Worm (Caenorhabditis elegans): Measurements from ENCODE around the gene Y116A8C.467.

The Y116A8C.467 gene

DNA sequence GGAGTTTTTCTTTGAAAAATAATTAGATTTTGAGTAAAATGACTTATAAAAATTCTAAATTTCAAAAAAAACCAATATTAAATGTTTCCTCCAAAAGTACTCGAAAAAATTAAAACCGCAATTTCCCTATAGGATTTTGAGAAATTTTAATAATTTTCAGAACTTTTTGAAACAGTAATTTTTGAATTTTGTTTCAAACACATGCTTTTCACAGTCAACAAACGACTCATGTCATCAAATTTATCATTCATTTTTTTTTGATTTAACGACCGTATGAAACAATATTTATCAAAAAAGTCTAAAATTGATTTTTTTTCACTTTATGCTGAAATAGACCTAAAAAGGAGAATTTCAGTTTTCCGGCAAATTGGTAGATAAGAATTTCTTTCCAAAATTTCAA lies 37.0 kb downstream of the Y116A8C.467 start:
- TF ChIP-seq K09A11.1 (tag; optimal IDR thresholded peaks at IDR 0.05; ENCODE audit: insufficient read depth): no peak
- no peak for TF ChIP-seq tbx-7 (tag; optimal IDR thresholded peaks at IDR 0.05)
- TF ChIP-seq ceh-22 (tag; optimal IDR thresholded peaks at IDR 0.05): no peak
- TF ChIP-seq ztf-16 (tag; optimal IDR thresholded peaks at IDR 0.05): no peak
- no peak for TF ChIP-seq hlh-6 (tag; optimal IDR thresholded peaks at IDR 0.05)
- no peak for TF ChIP-seq C08G9.2 (tag; optimal IDR thresholded peaks at IDR 0.05)
- no peak for TF ChIP-seq pha-4 (tag; optimal IDR thresholded peaks at IDR 0.05)
- TF ChIP-seq elt-4 (tag; optimal IDR thresholded peaks at IDR 0.05): no peak
- no peak for TF ChIP-seq nfya-1 (tag; optimal IDR thresholded peaks at IDR 0.05)
- no peak for TF ChIP-seq npax-4 (tag; optimal IDR thresholded peaks at IDR 0.05)

DNA sequence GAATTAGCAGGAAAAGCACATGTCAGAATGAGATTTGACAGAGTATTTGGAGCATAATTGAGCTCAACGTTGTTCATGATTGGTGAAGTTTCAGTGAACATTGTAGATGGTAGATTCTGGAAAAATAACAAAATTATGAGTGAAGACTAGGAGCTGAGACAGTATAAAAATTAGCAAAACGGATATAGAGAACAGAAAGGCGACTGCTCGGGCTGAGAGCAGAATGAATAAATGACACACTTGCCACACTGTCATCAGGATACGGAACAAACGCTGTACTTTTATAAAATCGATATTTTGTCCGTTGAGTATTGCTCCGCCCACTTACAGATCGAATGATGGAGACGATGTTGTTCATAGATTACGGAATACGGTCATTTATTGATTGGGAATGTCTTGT lies 38.6 kb downstream of the Y116A8C.467 start, which contains the start of gene dct-13:
dct-13 (minus strand) TSS at position 101 of the 400 bp plus-strand sequence.
- TF ChIP-seq ceh-9 (tag; optimal IDR thresholded peaks at IDR 0.05): no peak
- TF ChIP-seq hlh-15 (tag; optimal IDR thresholded peaks at IDR 0.05): no peak
- no peak for TF ChIP-seq lim-6 (tag; optimal IDR thresholded peaks at IDR 0.05)
- TF ChIP-seq ama-1 (optimal IDR thresholded peaks at IDR 0.05): no peak
- TF ChIP-seq mec-3 (tag; optimal IDR thresholded peaks at IDR 0.05; ENCODE audit: borderline replicate concordance): no peak
- TF ChIP-seq nfya-1 (tag; optimal IDR thresholded peaks at IDR 0.05): no peak

DNA sequence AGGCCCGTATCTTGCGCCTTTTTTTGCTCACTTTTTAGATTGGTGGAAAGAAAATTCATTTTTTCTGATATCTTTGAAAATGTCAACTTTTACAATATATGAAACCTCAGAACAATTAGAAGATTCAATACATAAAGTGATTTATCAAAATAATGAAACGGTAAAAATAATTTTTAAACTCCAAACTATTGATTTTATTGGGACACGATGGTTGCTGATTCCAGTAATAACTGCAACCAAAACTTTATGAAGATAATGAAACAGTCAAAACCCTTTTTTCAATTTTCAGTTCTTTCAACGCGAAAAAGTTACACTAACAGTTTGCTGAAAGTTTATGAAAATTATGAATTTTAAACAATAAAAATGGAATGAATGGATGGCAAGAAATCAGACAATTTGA lies 42.6 kb downstream of the Y116A8C.467 start:
- TF ChIP-seq ceh-2 (tag; optimal IDR thresholded peaks at IDR 0.05): no peak
- TF ChIP-seq pros-1 (tag; optimal IDR thresholded peaks at IDR 0.05): no peak
- TF ChIP-seq ceh-30 (tag; optimal IDR thresholded peaks at IDR 0.05): no peak
- no peak for TF ChIP-seq ceh-45 (GFP tag; IDR thresholded peaks at IDR 0.05)
- no peak for TF ChIP-seq zip-5 (tag; optimal IDR thresholded peaks at IDR 0.05)
- no peak for TF ChIP-seq tbx-2 (tag; optimal IDR thresholded peaks at IDR 0.05)
- no peak for TF ChIP-seq ceh-6 (GFP tag; optimal IDR thresholded peaks at IDR 0.05)
- no peak for TF ChIP-seq hlh-30 (tag; optimal IDR thresholded peaks at IDR 0.05; ENCODE audit: insufficient read depth)
- no peak for TF ChIP-seq dmd-4 (tag; optimal IDR thresholded peaks at IDR 0.05; ENCODE audit: borderline replicate concordance)
- no peak for TF ChIP-seq elt-2 (tag; optimal IDR thresholded peaks at IDR 0.05)
- no peak for TF ChIP-seq hlh-15 (tag; optimal IDR thresholded peaks at IDR 0.05)
- no peak for TF ChIP-seq ets-4 (tag; optimal IDR thresholded peaks at IDR 0.05)
- TF ChIP-seq hlh-6 (tag; optimal IDR thresholded peaks at IDR 0.05): no peak
- no peak for TF ChIP-seq ahr-1 (tag; optimal IDR thresholded peaks at IDR 0.05)
- TF ChIP-seq pag-3 (tag; optimal IDR thresholded peaks at IDR 0.05; ENCODE audit: borderline replicate concordance): no peak

DNA sequence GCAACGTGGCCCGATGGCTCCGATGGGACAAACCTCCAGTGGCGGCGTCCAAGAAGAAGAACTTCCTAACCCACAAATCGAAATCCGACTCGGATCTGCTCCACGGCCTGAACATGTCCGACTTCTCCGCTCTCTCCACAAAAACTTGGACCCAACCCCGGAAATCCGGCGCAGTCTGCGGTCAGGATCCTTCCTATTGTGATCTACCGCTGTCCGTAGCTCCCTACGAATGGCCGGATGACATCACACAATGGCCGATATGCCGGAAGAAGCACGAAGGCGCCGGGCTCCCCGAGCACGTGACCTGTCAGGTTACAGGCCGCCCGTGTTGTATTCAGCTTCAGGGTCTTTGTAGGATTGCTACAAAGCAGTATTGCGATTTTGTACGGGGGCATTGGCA lies 53.3 kb downstream of the Y116A8C.467 start:
- no peak for TF ChIP-seq fkh-6 (tag; optimal IDR thresholded peaks at IDR 0.05)
- peak; percentile 3 for TF ChIP-seq hlh-30 (tag; optimal IDR thresholded peaks at IDR 0.05; ENCODE audit: insufficient read depth)

Data from whole organism, late embryonic.